Worm (Caenorhabditis elegans) whole organism, L2 larva: ENCODE data around the gene dhs-19.
"Not testable (repeated sequence)": the region's sequence is repeated elsewhere in the genome, so short reads cannot be mapped to it uniquely, and the experiment has no call there.

Experiments
- C34F6.9 ChIP-seq: fragments of 150-350 bp; optimal IDR thresholded peaks from 2 replicates; lab custom pipeline; 2014; ENCODE audit warnings: missing biosample characterization, missing genetic modification characterization
- F13H6.1 ChIP-seq: sonication (generic microtip); optimal IDR thresholded peaks from 2 replicates; lab custom pipeline; 2016; ENCODE audit warnings: missing genetic modification characterization, missing compliant biosample characterization
- Y55F3AM.14 ChIP-seq: fragments of 200-800 bp; sonication (Bioruptor generic); optimal IDR thresholded peaks from 2 replicates; lab custom pipeline; 2018; ENCODE audit warnings: mild to moderate bottlenecking, missing genetic modification characterization, missing compliant biosample characterization
- ZK546.5 ChIP-seq: sonication (generic microtip); optimal IDR thresholded peaks from 2 replicates; lab custom pipeline; 2017; ENCODE audit warnings: missing biosample characterization, missing genetic modification characterization
- alr-1 ChIP-seq: fragments of 150-350 bp; optimal IDR thresholded peaks from 2 replicates; lab custom pipeline; 2014; ENCODE audit warnings: missing biosample characterization, missing genetic modification characterization
- aly-2 ChIP-seq: fragments of 150-350 bp; optimal IDR thresholded peaks from 2 replicates; lab custom pipeline; 2014; ENCODE audit warnings: missing biosample characterization, missing genetic modification characterization
- ama-1 ChIP-seq: fragments of 150-350 bp; optimal IDR thresholded peaks from 2 replicates; lab custom pipeline; 2018; ENCODE audit warnings: inconsistent platforms
- blmp-1 ChIP-seq: sonication (generic microtip); optimal IDR thresholded peaks from 2 replicates; lab custom pipeline; 2017; ENCODE audit warnings: missing genetic modification characterization, mild to moderate bottlenecking, missing compliant biosample characterization, antibody characterized with exemption, moderate library complexity; ENCODE audit not compliant: insufficient read depth
- ceh-16 ChIP-seq: fragments of 150-350 bp; optimal IDR thresholded peaks from 2 replicates; lab custom pipeline; 2014; ENCODE audit warnings: missing biosample characterization, missing genetic modification characterization
- ceh-82 ChIP-seq: fragments of 150-350 bp; optimal IDR thresholded peaks from 2 replicates; lab custom pipeline; 2014; ENCODE audit warnings: missing biosample characterization, missing genetic modification characterization
- crh-2 ChIP-seq: sonication (generic microtip); optimal IDR thresholded peaks from 2 replicates; lab custom pipeline; 2017; ENCODE audit warnings: missing biosample characterization, missing genetic modification characterization
- dmd-4 ChIP-seq: sonication (generic microtip); optimal IDR thresholded peaks from 2 replicates; lab custom pipeline; 2017; ENCODE audit warnings: missing biosample characterization, missing genetic modification characterization
- elt-3 ChIP-seq: sonication (generic microtip); optimal IDR thresholded peaks from 2 replicates; lab custom pipeline; 2017; ENCODE audit warnings: missing biosample characterization, missing genetic modification characterization
- fos-1 ChIP-seq: fragments of 150-350 bp; optimal IDR thresholded peaks from 2 replicates; lab custom pipeline; 2014; ENCODE audit warnings: missing biosample characterization, missing genetic modification characterization
- gmeb-1 ChIP-seq: fragments of 150-350 bp; optimal IDR thresholded peaks from 2 replicates; lab custom pipeline; 2014; ENCODE audit warnings: missing biosample characterization, missing genetic modification characterization
- lin-11 ChIP-seq: fragments of 150-350 bp; sonication (generic microtip); optimal IDR thresholded peaks from 2 replicates; lab custom pipeline; 2014; ENCODE audit warnings: missing biosample characterization, missing genetic modification characterization, inconsistent platforms, mixed read lengths
- lin-13 ChIP-seq: fragments of 150-350 bp; optimal IDR thresholded peaks from 2 replicates; lab custom pipeline; 2014; ENCODE audit warnings: missing biosample characterization, missing genetic modification reagents, missing genetic modification characterization
- lsy-2 ChIP-seq, 2 experiments: fragments of 150-350 bp in 1 of 2; sonication (generic microtip) in 1 of 2; optimal IDR thresholded peaks; 2 replicates each; lab custom pipeline; 2014 to 2017; ENCODE audit warnings: missing biosample characterization in 2 of 2, missing genetic modification characterization in 2 of 2
- mab-5 ChIP-seq: fragments of 150-350 bp; optimal IDR thresholded peaks from 2 replicates; lab custom pipeline; 2014; ENCODE audit warnings: missing biosample characterization, missing genetic modification characterization
- mbf-1 ChIP-seq: sonication (generic microtip); optimal IDR thresholded peaks from 2 replicates; lab custom pipeline; 2017; ENCODE audit warnings: missing biosample characterization, missing genetic modification characterization
- nhr-10 ChIP-seq: sonication (generic microtip); optimal IDR thresholded peaks from 2 replicates; lab custom pipeline; 2017; ENCODE audit warnings: missing biosample characterization, missing genetic modification characterization
- nhr-11 ChIP-seq: fragments of 150-350 bp; optimal IDR thresholded peaks from 2 replicates; lab custom pipeline; 2014; ENCODE audit warnings: missing biosample characterization, missing genetic modification characterization
- nhr-12 ChIP-seq: fragments of 150-350 bp; optimal IDR thresholded peaks from 2 replicates; lab custom pipeline; 2014; ENCODE audit warnings: missing biosample characterization, missing genetic modification characterization
- nhr-21 ChIP-seq: fragments of 150-350 bp; optimal IDR thresholded peaks from 2 replicates; lab custom pipeline; 2014; ENCODE audit warnings: missing biosample characterization, missing genetic modification characterization
- nhr-23 ChIP-seq: fragments of 150-350 bp; optimal IDR thresholded peaks from 2 replicates; lab custom pipeline; 2014; ENCODE audit warnings: missing biosample characterization, missing genetic modification reagents, missing genetic modification characterization
- nhr-237 ChIP-seq: fragments of 150-350 bp; optimal IDR thresholded peaks from 2 replicates; lab custom pipeline; 2014; ENCODE audit warnings: missing biosample characterization, missing genetic modification characterization
- sem-4 ChIP-seq: fragments of 150-350 bp; optimal IDR thresholded peaks from 2 replicates; lab custom pipeline; 2014; ENCODE audit warnings: missing biosample characterization, missing genetic modification reagents, missing genetic modification characterization
- skn-1 ChIP-seq: sonication (generic microtip); optimal IDR thresholded peaks from 2 replicates; lab custom pipeline; 2017; ENCODE audit warnings: missing biosample characterization, missing genetic modification characterization
- sma-3 ChIP-seq: sonication (generic microtip); optimal IDR thresholded peaks from 2 replicates; lab custom pipeline; 2016; ENCODE audit warnings: missing genetic modification reagents, missing genetic modification characterization, missing compliant biosample characterization
- snpc-4 ChIP-seq: fragments of 150-350 bp; optimal IDR thresholded peaks from 2 replicates; lab custom pipeline; 2014; ENCODE audit warnings: missing biosample characterization, missing genetic modification characterization
- unc-39 ChIP-seq: fragments of 150-350 bp; optimal IDR thresholded peaks from 2 replicates; lab custom pipeline; 2014; ENCODE audit warnings: missing biosample characterization, missing genetic modification characterization
- unc-62 ChIP-seq: fragments of 150-350 bp; optimal IDR thresholded peaks from 2 replicates; lab custom pipeline; 2014; ENCODE audit warnings: missing biosample characterization, missing genetic modification reagents, missing genetic modification characterization
- zag-1 ChIP-seq: fragments of 150-350 bp; optimal IDR thresholded peaks from 2 replicates; lab custom pipeline; 2014; ENCODE audit warnings: missing biosample characterization, missing genetic modification characterization
- ztf-1 ChIP-seq: fragments of 200-800 bp; sonication (Bioruptor generic); conservative IDR thresholded peaks from 2 replicates; pipeline ENCODE4 v1.3.6; 2022; ENCODE audit warnings: missing genetic modification characterization, missing compliant biosample characterization
- ztf-11 ChIP-seq: sonication (generic microtip); optimal IDR thresholded peaks from 2 replicates; lab custom pipeline; 2017; ENCODE audit warnings: missing biosample characterization, missing genetic modification characterization
- ztf-4 ChIP-seq: fragments of 150-350 bp; optimal IDR thresholded peaks from 2 replicates; lab custom pipeline; 2014; ENCODE audit warnings: missing biosample characterization, missing genetic modification characterization

The dhs-19 gene

DNA sequence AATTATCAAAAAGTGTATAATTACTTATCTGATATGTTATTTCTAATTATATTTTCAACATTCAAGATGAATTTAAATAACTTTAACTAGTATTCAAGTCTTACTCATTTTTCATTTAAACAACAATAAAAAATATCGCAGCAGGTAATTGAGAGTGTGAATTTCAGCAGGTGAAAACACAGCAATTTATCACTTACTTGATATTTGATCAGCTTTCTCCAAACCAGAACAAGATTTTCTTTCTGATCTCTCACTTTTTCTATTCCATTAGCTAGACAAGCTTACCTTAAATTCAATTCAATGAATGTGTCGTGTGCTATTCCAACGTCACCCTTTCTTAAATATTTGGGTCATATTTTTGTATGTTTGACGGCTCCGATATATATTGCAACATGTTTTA, 4.7 kb downstream of the dhs-19 start, which contains the start of gene srh-1:
srh-1 (plus strand) TSS at position 301 of the 400 bp plus-strand sequence.
- TF ChIP-seq ztf-11, result no peak
- TF ChIP-seq nhr-23 (tag; lab: Kevin White, UChicago), result no peak
- no peak for TF ChIP-seq nhr-10 (tag; lab: Kevin White, UChicago)
- TF ChIP-seq unc-62 (GFP tag; lab: Kevin White, UChicago), result no peak
- no peak for TF ChIP-seq fos-1 (tag; lab: Kevin White, UChicago)
- no peak for TF ChIP-seq mbf-1 (tag; lab: Kevin White, UChicago)
- TF ChIP-seq gmeb-1, result no peak
- no peak for TF ChIP-seq alr-1 (tag; lab: Kevin White, UChicago)
- TF ChIP-seq skn-1 (tag; lab: Kevin White, UChicago), result no peak
- TF ChIP-seq, all 48 proteins: peak for 0

DNA sequence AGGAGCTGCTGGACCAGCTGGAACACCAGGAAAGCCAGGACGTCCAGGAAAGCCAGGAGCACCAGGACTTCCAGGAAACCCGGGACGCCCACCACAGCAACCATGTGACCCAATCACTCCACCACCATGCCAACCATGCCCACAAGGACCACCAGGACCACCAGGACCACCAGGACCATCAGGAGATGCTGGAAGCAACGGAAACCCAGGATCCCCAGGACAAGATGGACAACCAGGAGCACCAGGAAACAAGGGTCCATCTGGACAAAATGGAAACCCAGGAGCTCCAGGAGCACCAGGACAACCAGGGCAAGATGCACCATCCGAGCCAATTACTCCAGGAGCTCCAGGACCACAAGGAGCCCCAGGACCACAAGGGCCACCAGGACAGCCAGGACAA, 5.9 kb downstream of the dhs-19 start:
- TF ChIP-seq nhr-23 (tag; lab: Kevin White, UChicago), result no peak
- TF ChIP-seq F13H6.1 (tag; lab: Kevin White, UChicago), result no peak
- no peak for TF ChIP-seq blmp-1 (tag; lab: Kevin White, UChicago)
- TF ChIP-seq Y55F3AM.14 (GFP tag; lab: Kevin White, UChicago), result no peak
- no peak for TF ChIP-seq aly-2 (tag; lab: Kevin White, UChicago)
- no peak for TF ChIP-seq ceh-82 (tag; lab: Kevin White, UChicago)

DNA sequence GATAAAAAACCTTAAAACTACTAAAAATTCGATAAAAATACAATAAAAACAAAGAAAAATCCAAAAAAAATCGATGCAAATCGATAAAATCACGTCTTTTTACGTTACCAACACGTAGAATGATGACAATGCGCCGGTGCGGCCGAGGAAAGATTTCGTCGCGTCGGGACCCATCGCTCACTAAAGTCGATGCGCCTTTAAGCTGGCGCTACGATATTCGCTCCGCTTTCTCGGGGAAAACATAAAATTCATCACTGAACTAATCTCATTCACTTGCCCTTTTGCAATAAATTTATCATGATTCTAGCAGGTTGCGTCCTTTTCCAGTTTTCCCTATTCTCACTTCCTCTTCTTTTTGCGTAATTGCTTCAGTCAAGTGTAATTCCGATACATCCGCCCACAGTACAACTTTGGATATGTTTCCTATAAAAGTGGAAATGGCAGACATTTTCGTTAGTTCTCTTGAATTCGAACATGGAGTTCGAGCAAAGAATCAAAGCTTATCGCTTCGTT, 6.6 kb downstream of the dhs-19 start, which contains the start of gene col-157:
col-157 (plus strand) TSS at position 463 of the 513 bp plus-strand sequence.
- not testable (repeated sequence) for TF ChIP-seq dmd-4 (tag; lab: Kevin White, UChicago); nhr-12 (tag; lab: Kevin White, UChicago); lsy-2 (tag; optimal IDR thresholded peaks at IDR 0.05; lab: Kevin White, UChicago)

DNA sequence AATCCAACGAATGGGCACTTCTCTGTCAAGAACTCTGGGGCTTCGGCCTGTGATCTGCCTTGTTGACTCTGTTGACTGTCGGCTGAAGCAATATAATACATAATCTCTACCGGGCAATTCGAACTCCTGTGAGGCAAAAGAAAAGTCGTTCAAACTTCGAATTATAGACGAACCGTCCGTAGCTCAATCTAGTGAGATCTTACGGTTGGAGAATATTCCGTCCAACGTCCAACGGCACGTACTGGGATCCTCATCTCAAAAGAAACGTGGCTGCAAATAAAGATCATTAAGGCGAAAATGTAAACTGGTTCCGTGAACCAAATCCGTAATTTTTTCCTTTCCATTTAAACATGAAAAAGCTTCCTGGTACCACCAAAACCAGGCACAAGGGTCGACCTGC, 9.5 kb downstream of the dhs-19 start, which contains the start of gene T11F9.14:
T11F9.14 (minus strand) TSS at position 101 of the 400 bp plus-strand sequence.
- TF ChIP-seq nhr-23, aly-2, nhr-11 (tag; lab: Kevin White, UChicago): not testable (repeated sequence)
- TF ChIP-seq, all 48 proteins: peak for 0; not testable (repeated sequence) for 48

DNA sequence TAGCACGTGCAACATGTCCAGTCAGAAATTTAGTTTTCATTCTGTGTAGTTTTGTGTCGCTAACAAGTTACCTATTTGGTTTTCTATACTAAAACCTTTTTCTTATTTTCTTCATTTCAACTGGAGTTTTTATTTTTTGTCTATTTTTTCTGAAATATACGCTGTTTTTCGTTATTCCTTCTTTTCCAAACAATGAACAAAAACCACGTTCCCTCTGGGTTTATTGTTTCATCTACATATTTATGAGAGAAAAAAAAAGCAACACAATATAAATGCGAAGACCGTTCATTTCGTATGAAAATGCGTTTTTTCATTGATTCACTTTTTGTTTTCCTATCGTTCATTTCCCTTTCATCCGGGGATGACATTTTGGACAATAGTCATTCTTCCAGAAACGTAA, 10.9 kb downstream of the dhs-19 start, which contains the start of gene T11F9.22:
T11F9.22 (plus strand) TSS at position 301 of the 400 bp plus-strand sequence.
- no peak for TF ChIP-seq ama-1 (lab: Kevin White, UChicago)
- no peak for TF ChIP-seq unc-39 (tag; lab: Kevin White, UChicago)
- no peak for TF ChIP-seq ztf-1
- no peak for TF ChIP-seq sem-4 (tag; lab: Kevin White, UChicago)
- no peak for TF ChIP-seq crh-2 (tag; lab: Kevin White, UChicago)
- TF ChIP-seq lsy-2 (tag; optimal IDR thresholded peaks at IDR 0.05; lab: Kevin White, UChicago), result no peak

DNA sequence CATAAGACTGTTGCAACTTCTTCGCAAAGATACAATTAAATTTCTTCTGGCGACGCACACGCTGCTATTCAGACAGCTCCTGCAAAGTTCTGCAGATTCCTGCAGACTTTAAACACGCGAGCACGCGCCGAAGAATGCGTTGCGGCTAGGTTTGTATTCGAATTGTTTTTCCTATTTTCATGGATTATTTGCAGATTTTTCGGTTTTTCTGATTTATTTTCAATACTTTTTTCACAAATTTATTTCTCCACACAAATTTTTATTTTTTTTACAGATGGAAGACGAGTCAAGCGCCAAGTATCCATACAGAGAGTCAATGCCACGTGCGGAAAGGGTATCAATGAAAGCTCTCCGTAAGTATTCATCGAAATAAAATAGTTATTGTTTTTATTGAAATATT, 14.6 kb downstream of the dhs-19 start, which contains the start of gene T11F9.7:
T11F9.7 (plus strand) TSS at position 301 of the 400 bp plus-strand sequence.
- not testable (repeated sequence) for TF ChIP-seq ceh-82 (tag; lab: Kevin White, UChicago); elt-3; C34F6.9

DNA sequence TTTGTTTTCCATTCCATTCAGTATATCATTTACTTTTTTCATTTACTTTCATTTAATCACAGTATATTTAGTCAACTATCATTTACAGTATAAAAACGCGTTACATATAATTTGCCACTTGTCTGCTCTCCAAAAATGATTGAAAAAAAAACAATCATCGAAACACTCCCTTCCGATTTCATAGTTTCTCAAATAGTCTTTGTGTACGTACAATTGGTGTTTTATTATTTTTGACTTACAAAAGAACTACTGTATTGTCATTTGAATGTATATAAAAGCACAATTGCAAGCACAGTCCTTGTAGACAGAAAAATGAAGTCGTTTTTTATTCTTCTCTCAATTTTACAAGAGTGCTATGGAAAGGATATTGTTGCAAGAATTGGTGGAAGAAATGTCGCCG, 15.9 kb downstream of the dhs-19 start, which contains the start of gene nas-22:
nas-22 (plus strand) TSS at position 301 of the 400 bp plus-strand sequence.
- TF ChIP-seq nhr-12 (tag; lab: Kevin White, UChicago), result no peak
- no peak for TF ChIP-seq nhr-21 (tag; lab: Kevin White, UChicago)
- TF ChIP-seq snpc-4, result no peak
- no peak for TF ChIP-seq zag-1
- no peak for TF ChIP-seq ceh-82 (tag; lab: Kevin White, UChicago)
- no peak for TF ChIP-seq lin-11 (tag; lab: Kevin White, UChicago)
- TF ChIP-seq nhr-11 (tag; lab: Kevin White, UChicago), result no peak
- TF ChIP-seq ZK546.5, result no peak
- TF ChIP-seq ztf-11, result no peak
- TF ChIP-seq sma-3 (GFP tag; lab: Kevin White, UChicago), result no peak
- TF ChIP-seq ztf-4 (tag; lab: Kevin White, UChicago), result no peak
- TF ChIP-seq unc-39 (tag; lab: Kevin White, UChicago), result no peak
- TF ChIP-seq mab-5 (tag; lab: Kevin White, UChicago), result no peak
- no peak for TF ChIP-seq nhr-237 (tag; lab: Kevin White, UChicago)
- no peak for TF ChIP-seq ceh-16
- TF ChIP-seq elt-3, result no peak
- TF ChIP-seq lin-13, result no peak
- TF ChIP-seq dmd-4 (tag; lab: Kevin White, UChicago), result no peak
- no peak for TF ChIP-seq lsy-2 (tag; optimal IDR thresholded peaks at IDR 0.05; lab: Kevin White, UChicago)
